Worm (Caenorhabditis elegans): ENCODE results near the gene M04G7.2.

Gene M04G7.2

DNA sequence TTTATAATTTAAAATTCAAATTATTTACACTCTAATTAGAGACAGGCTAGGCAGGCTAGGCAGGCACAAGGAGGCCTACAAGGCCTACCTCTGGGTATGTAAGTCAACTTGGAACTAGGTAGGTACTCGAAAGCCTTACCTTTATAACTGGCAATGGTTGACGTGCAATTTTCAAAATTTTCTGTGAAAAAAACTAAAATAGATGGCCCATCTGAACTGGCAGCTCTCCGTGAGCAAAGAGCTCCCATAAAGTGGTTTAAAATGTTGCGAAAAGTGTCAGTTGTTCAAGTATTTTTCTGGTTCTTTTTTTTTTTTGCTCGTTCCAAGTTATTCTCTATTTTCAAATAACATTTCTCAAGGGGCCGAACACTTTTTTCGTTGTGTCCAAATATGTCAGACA is 23.2 kb upstream of the M04G7.2 start:
- TF ChIP-seq sox-4 (tag; optimal IDR thresholded peaks at IDR 0.05) (no peak), hlh-15 (tag; optimal IDR thresholded peaks at IDR 0.05) (no peak)

ce11 chrIV:481067-481466 is 20.2 kb upstream of the M04G7.2 start, which contains the start of gene npr-37:
Gene npr-37, minus strand, starts transcription at chrIV:481167.
- no peak for TF ChIP-seq pat-9 (tag; optimal IDR thresholded peaks at IDR 0.05)

- TF ChIP-seq ceh-2 (tag; optimal IDR thresholded peaks at IDR 0.05) (no peak), C38D4.7 (GFP tag; optimal IDR thresholded peaks at IDR 0.05) (no peak), pros-1 (tag; optimal IDR thresholded peaks at IDR 0.05) (no peak), npax-4 (tag; optimal IDR thresholded peaks at IDR 0.05) (no peak), rnt-1 (tag; optimal IDR thresholded peaks at IDR 0.05) (no peak), ref-2 (tag; optimal IDR thresholded peaks at IDR 0.05) (no peak), unc-3 (GFP tag; conservative IDR thresholded peaks at IDR 0.05) (no peak), unc-3 (tag; optimal IDR thresholded peaks at IDR 0.05) (no peak), ceh-31 (tag; optimal IDR thresholded peaks at IDR 0.05) (no peak), hlh-15 (tag; optimal IDR thresholded peaks at IDR 0.05) (no peak), ahr-1 (tag; optimal IDR thresholded peaks at IDR 0.05) (no peak), dmd-4 (tag; optimal IDR thresholded peaks at IDR 0.05; ENCODE audit: borderline replicate concordance) (no peak), pha-4 (tag; optimal IDR thresholded peaks at IDR 0.05) (no peak), sox-2 (GFP tag; IDR thresholded peaks at IDR 0.05) (no peak), tbx-2 (tag; optimal IDR thresholded peaks at IDR 0.05) (no peak), T23F11.4 (GFP tag; optimal IDR thresholded peaks at IDR 0.05) (no peak), ceh-45 (GFP tag; IDR thresholded peaks at IDR 0.05) (no peak), ceh-9 (tag; optimal IDR thresholded peaks at IDR 0.05) (no peak), pax-1 (tag; optimal IDR thresholded peaks at IDR 0.05) (no peak), fkh-6 (tag; optimal IDR thresholded peaks at IDR 0.05) (no peak), ceh-22 (tag; optimal IDR thresholded peaks at IDR 0.05) (no peak)
Measured at ce11 chrIV:468307-468706, 7.5 kb upstream of the M04G7.2 start.

- TF ChIP-seq K02D7.2 (tag; optimal IDR thresholded peaks at IDR 0.05): no peak
- TF ChIP-seq sdc-2 (tag; optimal IDR thresholded peaks at IDR 0.05): no peak
- TF ChIP-seq fkh-10 (GFP tag; optimal IDR thresholded peaks at IDR 0.05): no peak
- no peak for TF ChIP-seq eyg-1 (tag; optimal IDR thresholded peaks at IDR 0.05)
- no peak for TF ChIP-seq hlh-30 (tag; optimal IDR thresholded peaks at IDR 0.05; ENCODE audit: insufficient read depth)
- TF ChIP-seq hlh-15 (tag; optimal IDR thresholded peaks at IDR 0.05): no peak
- TF ChIP-seq madf-2 (tag; optimal IDR thresholded peaks at IDR 0.05): no peak
- no peak for TF ChIP-seq nhr-11 (tag; optimal IDR thresholded peaks at IDR 0.05)
- TF ChIP-seq unc-3 (GFP tag; conservative IDR thresholded peaks at IDR 0.05): no peak
- TF ChIP-seq unc-3 (tag; optimal IDR thresholded peaks at IDR 0.05): no peak
- TF ChIP-seq ceh-6 (GFP tag; optimal IDR thresholded peaks at IDR 0.05): no peak
- no peak for TF ChIP-seq fkh-6 (tag; optimal IDR thresholded peaks at IDR 0.05)
- no peak for TF ChIP-seq che-1 (tag; optimal IDR thresholded peaks at IDR 0.05)
- no peak for TF ChIP-seq ceh-9 (tag; optimal IDR thresholded peaks at IDR 0.05)
- no peak for TF ChIP-seq unc-55 (GFP tag; optimal IDR thresholded peaks at IDR 0.05)
Measured at ce11 chrIV:467291-467690, 6.5 kb upstream of the M04G7.2 start.

DNA sequence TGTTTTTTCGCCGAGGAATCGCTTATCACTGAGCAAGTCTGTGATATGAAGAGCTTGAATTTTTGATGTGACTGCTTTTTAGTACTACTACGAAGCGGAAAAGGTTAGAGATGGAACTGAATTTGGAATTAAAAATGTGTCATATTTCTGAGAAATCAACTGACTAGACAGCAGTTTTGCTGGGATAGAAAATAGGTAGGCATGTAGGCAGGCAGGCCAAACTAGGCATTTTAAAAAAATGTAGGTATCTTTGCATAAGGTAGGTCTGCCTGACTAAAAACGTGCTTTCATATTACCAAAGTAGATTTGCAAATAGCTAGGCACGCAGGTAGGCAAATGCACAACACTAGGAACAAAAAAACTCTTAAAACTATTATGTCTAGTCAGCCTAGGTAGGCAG is 5.7 kb upstream of the M04G7.2 start:
- TF ChIP-seq ceh-22 (tag; optimal IDR thresholded peaks at IDR 0.05) (no peak), pha-4 (tag; optimal IDR thresholded peaks at IDR 0.05) (no peak), lim-6 (tag; optimal IDR thresholded peaks at IDR 0.05) (no peak), ceh-2 (tag; optimal IDR thresholded peaks at IDR 0.05) (no peak), ceh-9 (tag; optimal IDR thresholded peaks at IDR 0.05) (no peak), nhr-232 (tag; optimal IDR thresholded peaks at IDR 0.05) (no peak), hlh-6 (tag; optimal IDR thresholded peaks at IDR 0.05) (no peak), sox-2 (GFP tag; IDR thresholded peaks at IDR 0.05) (no peak), elt-4 (tag; optimal IDR thresholded peaks at IDR 0.05) (no peak), ceh-14 (tag; optimal IDR thresholded peaks at IDR 0.05) (no peak), madf-2 (tag; optimal IDR thresholded peaks at IDR 0.05) (no peak), pros-1 (tag; optimal IDR thresholded peaks at IDR 0.05) (no peak), C08G9.2 (tag; optimal IDR thresholded peaks at IDR 0.05) (no peak), ztf-16 (tag; optimal IDR thresholded peaks at IDR 0.05) (no peak), odd-2 (tag; optimal IDR thresholded peaks at IDR 0.05) (no peak), tbx-2 (tag; optimal IDR thresholded peaks at IDR 0.05) (no peak), ceh-24 (tag; optimal IDR thresholded peaks at IDR 0.05) (no peak), lin-11 (tag; optimal IDR thresholded peaks at IDR 0.05) (no peak), unc-55 (GFP tag; optimal IDR thresholded peaks at IDR 0.05) (no peak), ceh-19 (GFP tag; optimal IDR thresholded peaks at IDR 0.05) (no peak)
